Worm (Caenorhabditis elegans): ENCODE data around the gene ckb-3.
A peak's percentile ranks its signal among the peaks of the same experiment; 100 is the strongest.

ckb-3 gene

DNA sequence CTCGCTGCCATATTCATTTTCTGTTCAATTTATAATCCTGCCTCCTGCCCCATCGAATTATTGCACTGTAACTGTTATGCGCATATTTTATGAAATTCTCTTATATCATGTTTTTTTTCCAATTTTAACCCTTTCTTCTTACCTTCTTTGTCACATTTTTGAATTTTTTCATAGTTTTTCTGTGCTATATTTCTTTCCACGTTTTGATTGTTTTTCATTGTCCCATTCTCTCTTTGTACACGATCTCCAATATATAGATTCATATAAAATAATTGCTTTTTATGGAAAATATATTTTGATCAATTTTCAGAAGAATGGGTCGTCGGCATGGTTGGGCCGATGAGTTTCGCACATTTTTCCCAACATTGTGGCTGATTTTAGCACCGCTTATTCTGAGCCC, 20.9 kb upstream of the ckb-3 start, which contains the start of gene B0285.6:
Gene B0285.6 (plus strand): TSS at position 301 of the 400 bp plus-strand sequence.
- TF ChIP-seq snpc-4 (tag; optimal IDR thresholded peaks at IDR 0.05): no peak
- TF ChIP-seq ceh-39 (tag; optimal IDR thresholded peaks at IDR 0.05): no peak
- TF ChIP-seq pha-4 (tag; optimal IDR thresholded peaks at IDR 0.05): no peak
- TF ChIP-seq zip-8 (tag; optimal IDR thresholded peaks at IDR 0.05): no peak
- no peak for TF ChIP-seq bed-3 (GFP tag; optimal IDR thresholded peaks at IDR 0.05)
- TF ChIP-seq nhr-28 (tag; optimal IDR thresholded peaks at IDR 0.05): no peak
- TF ChIP-seq unc-120 (tag; optimal IDR thresholded peaks at IDR 0.05; ENCODE audit: poor library complexity, severe bottlenecking): no peak
- TF ChIP-seq ceh-83 (GFP tag; optimal IDR thresholded peaks at IDR 0.05): no peak
- TF ChIP-seq unc-62 (GFP tag; optimal IDR thresholded peaks at IDR 0.05): no peak
- no peak for TF ChIP-seq lin-32 (GFP tag; optimal IDR thresholded peaks at IDR 0.05)
- no peak for TF ChIP-seq M03D4.4 (tag; optimal IDR thresholded peaks at IDR 0.05)
- no peak for TF ChIP-seq mep-1 (tag; optimal IDR thresholded peaks at IDR 0.05)
- no peak for TF ChIP-seq elt-3 (tag; optimal IDR thresholded peaks at IDR 0.05)
- TF ChIP-seq elt-1 (tag; optimal IDR thresholded peaks at IDR 0.05; ENCODE audit: borderline replicate concordance, insufficient read depth): no peak

ce11 chrIII:4356384-4356783, 14.3 kb upstream of the ckb-3 start, which contains the start of gene mnp-1:
Gene mnp-1, plus strand, starts transcription at chrIII:4356594.
- no peak for TF ChIP-seq nhr-2 (tag; optimal IDR thresholded peaks at IDR 0.05)
- TF ChIP-seq drap-1 (GFP tag; optimal IDR thresholded peaks at IDR 0.05): no peak
- TF ChIP-seq zip-8 (tag; optimal IDR thresholded peaks at IDR 0.05): peak; percentile 61
- TF ChIP-seq hlh-1 (tag; optimal IDR thresholded peaks at IDR 0.05): peak; percentile 38
- peak; percentile 32 for TF ChIP-seq unc-39 (tag; optimal IDR thresholded peaks at IDR 0.05)
- no peak for TF ChIP-seq nhr-28 (tag; optimal IDR thresholded peaks at IDR 0.05)
- no peak for TF ChIP-seq nhr-12 (tag; optimal IDR thresholded peaks at IDR 0.05)
- no peak for TF ChIP-seq ceh-39 (tag; optimal IDR thresholded peaks at IDR 0.05)

DNA sequence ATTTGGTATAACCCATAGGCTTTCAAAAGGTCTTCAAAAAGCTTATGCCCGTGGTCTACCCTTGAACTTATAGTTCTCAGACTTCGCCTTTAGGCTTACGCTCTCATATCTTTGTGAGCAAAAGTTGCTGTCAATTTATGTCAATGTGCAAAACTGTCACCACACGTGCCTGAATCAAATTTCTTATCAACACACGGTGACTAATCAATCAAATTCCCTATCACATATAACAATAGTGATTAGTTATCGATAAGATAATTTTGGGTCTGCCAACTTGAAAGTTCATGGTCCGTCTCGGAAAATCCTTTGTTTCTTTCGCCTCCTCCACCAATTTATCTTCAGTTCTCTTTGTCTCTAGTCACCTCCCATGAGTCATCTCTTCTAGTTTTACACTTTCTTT, 13.2 kb upstream of the ckb-3 start:
- TF ChIP-seq nhr-237 (tag; optimal IDR thresholded peaks at IDR 0.05): no peak
- peak; percentile 33 for TF ChIP-seq unc-62 (GFP tag; optimal IDR thresholded peaks at IDR 0.05)
- no peak for TF ChIP-seq hlh-1 (tag; optimal IDR thresholded peaks at IDR 0.05)

DNA sequence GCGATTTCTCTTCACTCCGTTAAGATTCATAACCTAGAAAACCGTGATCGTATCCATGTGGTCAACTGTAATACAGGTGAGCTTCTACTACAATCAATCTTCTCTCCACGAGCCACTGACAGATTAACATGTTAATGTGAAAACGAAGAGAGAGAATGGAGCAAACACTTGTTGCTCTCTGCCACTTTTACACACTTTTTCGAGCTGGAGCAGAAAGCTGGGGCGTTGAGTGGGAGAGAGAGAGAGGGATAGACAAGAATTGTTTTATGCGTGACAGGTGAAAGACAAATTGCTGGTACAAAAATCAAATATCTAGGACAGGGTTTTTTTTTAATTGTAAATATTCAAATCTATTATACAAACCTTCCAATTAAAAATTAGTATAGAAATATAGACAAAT, 12.3 kb upstream of the ckb-3 start:
- no peak for TF ChIP-seq lin-32 (GFP tag; optimal IDR thresholded peaks at IDR 0.05)
- no peak for TF ChIP-seq pha-4 (tag; optimal IDR thresholded peaks at IDR 0.05)
- TF ChIP-seq unc-120 (tag; optimal IDR thresholded peaks at IDR 0.05; ENCODE audit: poor library complexity, severe bottlenecking): peak; percentile 31
- no peak for TF ChIP-seq mep-1 (tag; optimal IDR thresholded peaks at IDR 0.05)
- peak; percentile 98 for TF ChIP-seq unc-62 (GFP tag; optimal IDR thresholded peaks at IDR 0.05)
- TF ChIP-seq ztf-11 (tag; optimal IDR thresholded peaks at IDR 0.05): no peak
- no peak for TF ChIP-seq blmp-1 (tag; optimal IDR thresholded peaks at IDR 0.05)
- TF ChIP-seq mab-5 (tag; optimal IDR thresholded peaks at IDR 0.05): peak; percentile 89
- peak; percentile 96 for TF ChIP-seq hlh-1 (tag; optimal IDR thresholded peaks at IDR 0.05)
- TF ChIP-seq drap-1 (GFP tag; optimal IDR thresholded peaks at IDR 0.05): no peak
- TF ChIP-seq ceh-83 (GFP tag; optimal IDR thresholded peaks at IDR 0.05): no peak
- TF ChIP-seq flh-1 (GFP tag; optimal IDR thresholded peaks at IDR 0.05): no peak

- peak; percentile 80 for TF ChIP-seq hlh-1 (tag; optimal IDR thresholded peaks at IDR 0.05)
- no peak for TF ChIP-seq flh-1 (GFP tag; optimal IDR thresholded peaks at IDR 0.05)
- TF ChIP-seq ham-2 (GFP tag; optimal IDR thresholded peaks at IDR 0.05): no peak
These were observed 11.5 kb upstream of the ckb-3 start for ce11 chrIII:4359208-4359607.

ce11 chrIII:4359900-4360299, 10.8 kb upstream of the ckb-3 start:
- TF ChIP-seq snpc-4 (tag; optimal IDR thresholded peaks at IDR 0.05) (no peak), unc-62 (GFP tag; optimal IDR thresholded peaks at IDR 0.05) (peak; percentile 71), hlh-1 (tag; optimal IDR thresholded peaks at IDR 0.05) (peak; percentile 89), nhr-237 (tag; optimal IDR thresholded peaks at IDR 0.05) (no peak)

- TF ChIP-seq ham-2 (GFP tag; optimal IDR thresholded peaks at IDR 0.05): peak; percentile 26
- no peak for TF ChIP-seq unc-120 (tag; optimal IDR thresholded peaks at IDR 0.05; ENCODE audit: poor library complexity, severe bottlenecking)
These were observed 8.4 kb upstream of the ckb-3 start for ce11 chrIII:4362332-4362731.

- TF ChIP-seq lin-32 (GFP tag; optimal IDR thresholded peaks at IDR 0.05): no peak
- no peak for TF ChIP-seq ceh-83 (GFP tag; optimal IDR thresholded peaks at IDR 0.05)
- TF ChIP-seq nhr-28 (tag; optimal IDR thresholded peaks at IDR 0.05): no peak
- no peak for TF ChIP-seq hlh-1 (tag; optimal IDR thresholded peaks at IDR 0.05)
- no peak for TF ChIP-seq cnd-1 (tag; optimal IDR thresholded peaks at IDR 0.05)
- no peak for TF ChIP-seq ztf-11 (tag; optimal IDR thresholded peaks at IDR 0.05)
These were observed 5.7 kb upstream of the ckb-3 start, which contains the start of gene ckb-1 for ce11 chrIII:4364974-4365373. Gene ckb-1, plus strand, starts transcription at chrIII:4365274.
